Fruit fly (Drosophila melanogaster) Kc167 (cell line): ENCODE results near the gene CG9150.

Experiments
- Myc ChIP-seq: fragments of >200 bp; optimal IDR thresholded peaks from 2 replicates; lab custom pipeline; 2017; ENCODE audit warnings: missing external identifiers
- Sin3A ChIP-seq: fragments of >200 bp; optimal IDR thresholded peaks from 2 replicates; lab custom pipeline; 2018; ENCODE audit warnings: missing external identifiers
- h ChIP-seq: fragments of >200 bp; optimal IDR thresholded peaks from 3 replicates; lab custom pipeline; 2018; ENCODE audit warnings: missing external identifiers
- insv ChIP-seq: fragments of >200 bp; optimal IDR thresholded peaks from 3 replicates; lab custom pipeline; 2018; ENCODE audit warnings: missing external identifiers
- psq ChIP-seq: fragments of >200 bp; optimal IDR thresholded peaks from 2 replicates; lab custom pipeline; 2017; ENCODE audit warnings: missing external identifiers
- ttk ChIP-seq: sonication (Bioruptor generic); optimal IDR thresholded peaks from 2 replicates; lab custom pipeline; 2017; ENCODE audit warnings: missing external identifiers

CG9150 gene

dm6 chr2L:6051212-6051621 lies 17.2 kb downstream of the CG9150 start:
- TF ChIP-seq psq (no peak), Myc (lab: Kevin White, UChicago) (no peak), h (no peak), Sin3A (lab: Kevin White, UChicago) (no peak), ttk (lab: Kevin White, UChicago) (no peak), insv (lab: Kevin White, UChicago) (no peak)

dm6 chr2L:6050575-6050974 lies 17.8 kb downstream of the CG9150 start, which contains the start of gene CG9135:
CG9135 (plus strand) TSS chr2L:6050800.
- TF ChIP-seq psq (no peak), insv (lab: Kevin White, UChicago) (no peak), ttk (lab: Kevin White, UChicago) (no peak), h (no peak), Myc (lab: Kevin White, UChicago) (no peak), Sin3A (lab: Kevin White, UChicago) (no peak)

- TF ChIP-seq Myc (lab: Kevin White, UChicago) (no peak), Sin3A (lab: Kevin White, UChicago) (no peak), psq (no peak), ttk (lab: Kevin White, UChicago) (no peak), insv (lab: Kevin White, UChicago) (no peak), h (no peak)
Observed at dm6 chr2L:6048542-6048941, 19.9 kb downstream of the CG9150 start, which contains the start of the genes CG34179 and slmo. CG34179 (minus strand) TSS chr2L:6048706. slmo (minus strand) TSS chr2L:6048706.

- no peak for TF ChIP-seq h
- TF ChIP-seq Myc (lab: Kevin White, UChicago) = no peak
- TF ChIP-seq insv (lab: Kevin White, UChicago) = no peak
- TF ChIP-seq Sin3A (lab: Kevin White, UChicago) = no peak
- no peak for TF ChIP-seq ttk (lab: Kevin White, UChicago)
- no peak for TF ChIP-seq psq
Observed at dm6 chr2L:6047528-6048160, 20.8 kb downstream of the CG9150 start, which contains the start of gene IPIP. IPIP (plus strand) TSS chr2L:6048002.

- TF ChIP-seq Myc (lab: Kevin White, UChicago) = no peak
- no peak for TF ChIP-seq Sin3A (lab: Kevin White, UChicago)
- no peak for TF ChIP-seq psq
- TF ChIP-seq ttk (lab: Kevin White, UChicago) = no peak
- TF ChIP-seq h = no peak
- TF ChIP-seq insv (lab: Kevin White, UChicago) = no peak
Observed at dm6 chr2L:6046865-6047264, 21.5 kb downstream of the CG9150 start.

dm6 chr2L:6045972-6046718 lies 22.2 kb downstream of the CG9150 start, which contains the start of gene Pfas:
Pfas (minus strand) TSS chr2L:6046050.
- TF ChIP-seq psq (no peak), Sin3A (lab: Kevin White, UChicago) (no peak), h (no peak), Myc (lab: Kevin White, UChicago) (no peak), insv (lab: Kevin White, UChicago) (no peak), ttk (lab: Kevin White, UChicago) (no peak)

- TF ChIP-seq psq (no peak), Sin3A (lab: Kevin White, UChicago) (no peak), ttk (lab: Kevin White, UChicago) (no peak), h (no peak), insv (lab: Kevin White, UChicago) (no peak), Myc (lab: Kevin White, UChicago) (no peak)
Observed at dm6 chr2L:6045484-6045883, 22.9 kb downstream of the CG9150 start.

dm6 chr2L:6037830-6038229 lies 30.6 kb downstream of the CG9150 start, which contains the start of the genes CG9117 and CG31643:
CG9117 (minus strand) TSS chr2L:6037902.
CG31643 (plus strand) TSS chr2L:6038117.
- TF ChIP-seq Sin3A (lab: Kevin White, UChicago) (no peak), insv (lab: Kevin White, UChicago) (no peak), Myc (lab: Kevin White, UChicago) (no peak), psq (no peak), ttk (lab: Kevin White, UChicago) (no peak), h (no peak)

dm6 chr2L:6036710-6037109 lies 31.7 kb downstream of the CG9150 start, which contains the start of gene mtm:
mtm (minus strand) TSS chr2L:6037015.
- no peak for TF ChIP-seq insv (lab: Kevin White, UChicago)
- no peak for TF ChIP-seq Myc (lab: Kevin White, UChicago)
- no peak for TF ChIP-seq psq
- no peak for TF ChIP-seq h
- TF ChIP-seq Sin3A (lab: Kevin White, UChicago) = no peak

dm6 chr2L:6035155-6035554 lies 33.2 kb downstream of the CG9150 start:
- TF ChIP-seq h = no peak
- no peak for TF ChIP-seq psq
- no peak for TF ChIP-seq insv (lab: Kevin White, UChicago)
- no peak for TF ChIP-seq Sin3A (lab: Kevin White, UChicago)
- no peak for TF ChIP-seq ttk (lab: Kevin White, UChicago)
- no peak for TF ChIP-seq Myc (lab: Kevin White, UChicago)

- TF ChIP-seq Sin3A (lab: Kevin White, UChicago) (no peak), insv (lab: Kevin White, UChicago) (no peak), Myc (lab: Kevin White, UChicago) (no peak), psq (no peak), ttk (lab: Kevin White, UChicago) (no peak), h (no peak)
Observed at dm6 chr2L:6034344-6034743, 34.0 kb downstream of the CG9150 start, which contains the start of gene CG9109. CG9109 (minus strand) TSS chr2L:6034423.

dm6 chr2L:6031838-6032237 lies 36.6 kb downstream of the CG9150 start:
- no peak for TF ChIP-seq psq
- TF ChIP-seq ttk (lab: Kevin White, UChicago) = no peak
- no peak for TF ChIP-seq Myc (lab: Kevin White, UChicago)
- no peak for TF ChIP-seq Sin3A (lab: Kevin White, UChicago)
- no peak for TF ChIP-seq h
- TF ChIP-seq insv (lab: Kevin White, UChicago) = no peak
